Fruit fly (Drosophila melanogaster) whole organism: Measurements from ENCODE around the gene CG14034.

Source experiments
- CG8478 ChIP-seq: fragments of >200 bp; optimal IDR thresholded peaks from 2 replicates; lab custom pipeline; 2018; ENCODE audit warnings: inconsistent platforms
- Dll ChIP-seq: fragments of >200 bp; optimal IDR thresholded peaks from 2 replicates; lab custom pipeline; 2017
- EcR ChIP-seq, 2 experiments: fragments of >200 bp; optimal IDR thresholded peaks; 2 replicates each; lab custom pipeline; 2017; ENCODE audit warnings: missing biosample characterization in 2 of 2, missing genetic modification characterization in 2 of 2, missing genetic modification reagents in 2 of 2
- pan ChIP-seq: fragments of >200 bp; optimal IDR thresholded peaks from 2 replicates; lab custom pipeline; 2017
- psq ChIP-seq: fragments of >200 bp; optimal IDR thresholded peaks from 2 replicates; lab custom pipeline; 2017
- usp ChIP-seq: fragments of >200 bp; optimal IDR thresholded peaks from 2 replicates; lab custom pipeline; 2017; ENCODE audit warnings: missing biosample characterization, missing genetic modification characterization, mixed read lengths

- TF ChIP-seq Dll (lab: Kevin White, UChicago): no peak
- no peak for TF ChIP-seq EcR (GFP tag; optimal IDR thresholded peaks at IDR 0.05; lab: Kevin White, UChicago)
- TF ChIP-seq CG8478 (lab: Kevin White, UChicago): no peak
- no peak for TF ChIP-seq usp (GFP tag; lab: Kevin White, UChicago)
- TF ChIP-seq psq (lab: Kevin White, UChicago): no peak
- no peak for TF ChIP-seq pan (lab: Kevin White, UChicago)
Measured at dm6 chr2L:5225547-5226213, 9.3 kb upstream of the CG14034 start.
